Worm (Caenorhabditis elegans) whole organism, midembryonic: Measurements from ENCODE around the gene ptr-3.

ENCODE experiments used
- T22C8.4 ChIP-seq: fragments of 200-800 bp; sonication (Bioruptor generic); IDR thresholded peaks from 2 replicates; pipeline ENCODE4 v1.3.6; 2022; ENCODE audit warnings: missing genetic modification characterization, missing compliant biosample characterization
- flt-1 ChIP-seq: fragments of 200-800 bp; sonication (Bioruptor generic); IDR thresholded peaks from 2 replicates; pipeline ENCODE4 v1.3.6; 2022; ENCODE audit warnings: missing genetic modification characterization, missing compliant biosample characterization
- klf-2 ChIP-seq: fragments of 200-800 bp; sonication (Bioruptor generic); conservative IDR thresholded peaks from 2 replicates; pipeline ENCODE4 v1.3.6; 2022; ENCODE audit warnings: missing genetic modification reagents, missing genetic modification characterization, missing compliant biosample characterization
- med-1 ChIP-seq: sonication (generic microtip); optimal IDR thresholded peaks from 2 replicates; lab custom pipeline; 2017; ENCODE audit warnings: missing genetic modification characterization, mild to moderate bottlenecking, missing compliant biosample characterization, antibody characterized with exemption, missing genetic modification reagents; ENCODE audit not compliant: insufficient read depth
- ref-1 ChIP-seq: fragments of 200-800 bp; sonication (Bioruptor generic); conservative IDR thresholded peaks from 2 replicates; pipeline ENCODE4 v1.3.6; 2022; ENCODE audit warnings: missing genetic modification reagents, missing genetic modification characterization, missing compliant biosample characterization
- ztf-23 ChIP-seq: fragments of 200-800 bp; sonication (Bioruptor generic); IDR thresholded peaks from 2 replicates; pipeline ENCODE4 v1.3.6; 2022; ENCODE audit warnings: missing genetic modification reagents, missing genetic modification characterization, missing compliant biosample characterization
- ztf-29 ChIP-seq: fragments of 200-800 bp; sonication (Bioruptor generic); IDR thresholded peaks from 2 replicates; pipeline ENCODE4 v1.3.6; 2022; ENCODE audit warnings: missing genetic modification reagents, missing genetic modification characterization, missing compliant biosample characterization

DNA sequence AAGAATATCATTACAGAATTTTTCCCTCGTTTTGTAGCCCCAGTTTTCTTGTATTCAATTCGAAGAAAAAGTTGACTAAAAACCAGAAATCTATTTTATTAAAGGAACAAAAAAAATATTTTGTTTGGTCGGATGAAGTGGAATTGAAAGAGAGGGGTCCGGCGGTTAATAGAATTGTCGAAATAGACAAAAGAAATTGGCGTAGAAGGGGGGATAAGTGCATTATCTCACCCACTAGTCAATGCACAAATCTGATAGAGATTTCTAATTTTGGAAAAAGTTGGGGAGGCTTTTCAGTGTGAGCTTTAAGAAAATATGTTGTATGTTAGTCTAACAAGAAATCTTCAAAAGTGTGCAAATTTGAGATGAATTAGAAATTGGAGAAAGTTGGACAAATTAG is 12.9 kb downstream of the ptr-3 start:
- TF ChIP-seq flt-1 (GFP tag; lab: Robert Waterston, UW) (no peak), ztf-23 (GFP tag; lab: Robert Waterston, UW) (no peak), ref-1 (GFP tag; lab: Robert Waterston, UW) (no peak), T22C8.4 (no peak), klf-2 (no peak), ztf-29 (GFP tag; lab: Robert Waterston, UW) (no peak), med-1 (no peak)
